Comparison of ENCODE assay signal across 1 fruit fly cellular context in genomic region chr3L:8584086-8584485, dm6.
TF ChIP-seq lines count a peak whose summit lies in the region.

No protein-coding gene starts in this region.

TF ChIP-seq in whole organism, embryonic, 481 proteins besides CTCF, POLR2A, EP300 and RAD21 (continued from another document and continues in another):
- no peak for TF ChIP-seq CG7745 (tag; optimal IDR thresholded peaks at IDR 0.05; lab: Kevin White, UChicago)
- TF ChIP-seq CG9215 (GFP tag; IDR thresholded peaks at IDR 0.05; lab: Robert Waterston, UW): no peak
- TF ChIP-seq Oaz (GFP tag; IDR thresholded peaks at IDR 0.05; lab: Robert Waterston, UW): no peak
- TF ChIP-seq CG16815 (GFP tag; optimal IDR thresholded peaks at IDR 0.05; lab: Kevin White, UChicago): no peak
- no peak for TF ChIP-seq CG12391 (tag; optimal IDR thresholded peaks at IDR 0.05; lab: Kevin White, UChicago)
- no peak for TF ChIP-seq Max (GFP tag; optimal IDR thresholded peaks at IDR 0.05; lab: Kevin White, UChicago)
- TF ChIP-seq B-H1 (GFP tag; IDR thresholded peaks at IDR 0.05; lab: Robert Waterston, UW): no peak; the same call in 2 of the 3 replicates
- TF ChIP-seq pita (GFP tag; optimal IDR thresholded peaks at IDR 0.05; lab: Kevin White, UChicago): no peak
- no peak for TF ChIP-seq CG16863 (GFP tag; optimal IDR thresholded peaks at IDR 0.05; lab: Kevin White, UChicago)
- TF ChIP-seq seq (GFP tag; IDR thresholded peaks at IDR 0.05; lab: Robert Waterston, UW): peak; percentile 67
- no peak for TF ChIP-seq CG34376 (GFP tag; optimal IDR thresholded peaks at IDR 0.05; lab: Kevin White, UChicago)
- TF ChIP-seq zfh2 (GFP tag; optimal IDR thresholded peaks at IDR 0.05; lab: Kevin White, UChicago): no peak
- TF ChIP-seq Rx (GFP tag; IDR thresholded peaks at IDR 0.05; lab: Robert Waterston, UW): no peak
- TF ChIP-seq Fer3 (tag; optimal IDR thresholded peaks at IDR 0.05; lab: Kevin White, UChicago): peak; percentile 42
- TF ChIP-seq p53 (GFP tag; optimal IDR thresholded peaks at IDR 0.05; lab: Kevin White, UChicago): no peak
- no peak for TF ChIP-seq insv (GFP tag; optimal IDR thresholded peaks at IDR 0.05; lab: Kevin White, UChicago)
- TF ChIP-seq ems (GFP tag; optimal IDR thresholded peaks at IDR 0.05; lab: Kevin White, UChicago): no peak
- no peak for TF ChIP-seq CG3995 (GFP tag; optimal IDR thresholded peaks at IDR 0.05; lab: Kevin White, UChicago)
- TF ChIP-seq E2f1 (GFP tag; IDR thresholded peaks at IDR 0.05; lab: Robert Waterston, UW): no peak; the same call in 1 of the 2 replicates
- TF ChIP-seq Tbp (GFP tag; optimal IDR thresholded peaks at IDR 0.05; lab: Kevin White, UChicago): no peak
- no peak for TF ChIP-seq Dref (GFP tag; IDR thresholded peaks at IDR 0.05; lab: Robert Waterston, UW)
- no peak for TF ChIP-seq D (optimal IDR thresholded peaks at IDR 0.05; lab: Kevin White, UChicago)
- TF ChIP-seq D (GFP tag; optimal IDR thresholded peaks at IDR 0.05; lab: Kevin White, UChicago): peak; percentile 27
- TF ChIP-seq gfzf (GFP tag; optimal IDR thresholded peaks at IDR 0.05; lab: Kevin White, UChicago): no peak
- TF ChIP-seq Gsc (GFP tag; IDR thresholded peaks at IDR 0.05; lab: Robert Waterston, UW): no peak
- TF ChIP-seq CG4424 (GFP tag; optimal IDR thresholded peaks at IDR 0.05; lab: Kevin White, UChicago): no peak
- peak; percentile 21 for TF ChIP-seq Hand (GFP tag; optimal IDR thresholded peaks at IDR 0.05; lab: Kevin White, UChicago)
- TF ChIP-seq mirr (GFP tag; optimal IDR thresholded peaks at IDR 0.05; lab: Kevin White, UChicago): peak; percentile 60
- no peak for TF ChIP-seq sr (GFP tag; IDR thresholded peaks at IDR 0.05; lab: Robert Waterston, UW)
- TF ChIP-seq CG17912 (GFP tag; optimal IDR thresholded peaks at IDR 0.05; lab: Kevin White, UChicago): no peak
- TF ChIP-seq luna (GFP tag; optimal IDR thresholded peaks at IDR 0.05; lab: Kevin White, UChicago): peak; percentile 8
- TF ChIP-seq CG6854 (GFP tag; optimal IDR thresholded peaks at IDR 0.05; lab: Kevin White, UChicago): peak; percentile 71
- TF ChIP-seq CG2712 (tag; optimal IDR thresholded peaks at IDR 0.05; lab: Kevin White, UChicago): no peak
- no peak for TF ChIP-seq jumu (GFP tag; optimal IDR thresholded peaks at IDR 0.05; lab: Kevin White, UChicago)
- peak; percentile 4 for TF ChIP-seq mam (GFP tag; optimal IDR thresholded peaks at IDR 0.05; lab: Kevin White, UChicago)
- no peak for TF ChIP-seq CG8944 (GFP tag; optimal IDR thresholded peaks at IDR 0.05; lab: Kevin White, UChicago)
- TF ChIP-seq CG7271 (tag; optimal IDR thresholded peaks at IDR 0.05; lab: Kevin White, UChicago): no peak
- TF ChIP-seq CG12769 (tag; optimal IDR thresholded peaks at IDR 0.05; lab: Kevin White, UChicago): peak; percentile 56
- TF ChIP-seq MTF-1 (GFP tag; optimal IDR thresholded peaks at IDR 0.05; lab: Kevin White, UChicago; ENCODE audit: borderline replicate concordance): peak; percentile 41
- TF ChIP-seq Hmx (GFP tag; optimal IDR thresholded peaks at IDR 0.05; lab: Kevin White, UChicago): no peak
- peak; percentile 15 for TF ChIP-seq CG3407 (GFP tag; optimal IDR thresholded peaks at IDR 0.05; lab: Kevin White, UChicago)
- TF ChIP-seq CG11504 (tag; optimal IDR thresholded peaks at IDR 0.05; lab: Kevin White, UChicago): no peak
- TF ChIP-seq cg (GFP tag; optimal IDR thresholded peaks at IDR 0.05; lab: Kevin White, UChicago): no peak
- TF ChIP-seq Ssrp (tag; optimal IDR thresholded peaks at IDR 0.05; lab: Kevin White, UChicago): no peak
- no peak for TF ChIP-seq CG14050 (GFP tag; IDR thresholded peaks at IDR 0.05; lab: Robert Waterston, UW)
- TF ChIP-seq ranshi (GFP tag; IDR thresholded peaks at IDR 0.05; lab: Robert Waterston, UW): no peak; the same call in 1 of the 2 replicates
- TF ChIP-seq cato (GFP tag; optimal IDR thresholded peaks at IDR 0.05; lab: Kevin White, UChicago; ENCODE audit: borderline replicate concordance): no peak
- no peak for TF ChIP-seq Opbp (GFP tag; IDR thresholded peaks at IDR 0.05; lab: Robert Waterston, UW; ENCODE audit: partially characterized antibody)
- no peak for TF ChIP-seq CG4820 (GFP tag; optimal IDR thresholded peaks at IDR 0.05; lab: Kevin White, UChicago)
- TF ChIP-seq D19B (GFP tag; optimal IDR thresholded peaks at IDR 0.05; lab: Kevin White, UChicago): no peak
- TF ChIP-seq nerfin-2 (GFP tag; IDR thresholded peaks at IDR 0.05; lab: Robert Waterston, UW; ENCODE audit: partially characterized antibody): no peak
- TF ChIP-seq az2 (GFP tag; optimal IDR thresholded peaks at IDR 0.05; lab: Kevin White, UChicago): no peak
- TF ChIP-seq Lhr (GFP tag; optimal IDR thresholded peaks at IDR 0.05; lab: Kevin White, UChicago): no peak
- TF ChIP-seq Aef1 (GFP tag; IDR thresholded peaks at IDR 0.05; lab: Robert Waterston, UW): no peak
- TF ChIP-seq Vsx1 (GFP tag; optimal IDR thresholded peaks at IDR 0.05; lab: Kevin White, UChicago): no peak
- TF ChIP-seq odd (GFP tag; optimal IDR thresholded peaks at IDR 0.05; lab: Kevin White, UChicago): peak; percentile 15
- TF ChIP-seq gem (tag; optimal IDR thresholded peaks at IDR 0.05; lab: Kevin White, UChicago): no peak
- no peak for TF ChIP-seq Nf-YC (tag; optimal IDR thresholded peaks at IDR 0.05; lab: Kevin White, UChicago)
- TF ChIP-seq Rfx (GFP tag; IDR thresholded peaks at IDR 0.05; lab: Robert Waterston, UW): peak; percentile 52; the same call in 1 of the 2 replicates
- peak; percentile 51 for TF ChIP-seq CG10209 (GFP tag; optimal IDR thresholded peaks at IDR 0.05; lab: Kevin White, UChicago)
- no peak for TF ChIP-seq CG8478 (optimal IDR thresholded peaks at IDR 0.05; lab: Kevin White, UChicago)
- no peak for TF ChIP-seq CG4404 (GFP tag; IDR thresholded peaks at IDR 0.05; lab: Robert Waterston, UW)
- no peak for TF ChIP-seq Mrtf (GFP tag; IDR thresholded peaks at IDR 0.05; lab: Robert Waterston, UW)
- peak; percentile 46 for TF ChIP-seq her (GFP tag; optimal IDR thresholded peaks at IDR 0.05; lab: Kevin White, UChicago)
- TF ChIP-seq CG10431 (GFP tag; optimal IDR thresholded peaks at IDR 0.05; lab: Kevin White, UChicago): no peak
- peak; percentile 66 for TF ChIP-seq HHEX (GFP tag; optimal IDR thresholded peaks at IDR 0.05; lab: Kevin White, UChicago)
- TF ChIP-seq CG10366 (GFP tag; IDR thresholded peaks at IDR 0.05; lab: Robert Waterston, UW): no peak
- no peak for TF ChIP-seq ham (GFP tag; IDR thresholded peaks at IDR 0.05; lab: Robert Waterston, UW)
- TF ChIP-seq CG8089 (GFP tag; optimal IDR thresholded peaks at IDR 0.05; lab: Kevin White, UChicago): no peak
- TF ChIP-seq Mad (GFP tag; optimal IDR thresholded peaks at IDR 0.05; lab: Kevin White, UChicago): no peak
- no peak for TF ChIP-seq CG10979 (tag; optimal IDR thresholded peaks at IDR 0.05; lab: Kevin White, UChicago)
- TF ChIP-seq CG8765 (GFP tag; IDR thresholded peaks at IDR 0.05; lab: Robert Waterston, UW): no peak
- TF ChIP-seq CG6654 (GFP tag; optimal IDR thresholded peaks at IDR 0.05; lab: Kevin White, UChicago): no peak
- TF ChIP-seq CG11398 (GFP tag; optimal IDR thresholded peaks at IDR 0.05; lab: Kevin White, UChicago): no peak
- TF ChIP-seq CG15601 (tag; optimal IDR thresholded peaks at IDR 0.05; lab: Kevin White, UChicago): peak; percentile 32
- no peak for TF ChIP-seq Kr (GFP tag; optimal IDR thresholded peaks at IDR 0.05; lab: Kevin White, UChicago)
- peak; percentile 31 for TF ChIP-seq CG12219 (GFP tag; optimal IDR thresholded peaks at IDR 0.05; lab: Kevin White, UChicago)
- TF ChIP-seq CG9727 (GFP tag; optimal IDR thresholded peaks at IDR 0.05; lab: Kevin White, UChicago): no peak
- no peak for TF ChIP-seq knrl (GFP tag; IDR thresholded peaks at IDR 0.05; lab: Robert Waterston, UW; ENCODE audit: partially characterized antibody)
- no peak for TF ChIP-seq jing (GFP tag; optimal IDR thresholded peaks at IDR 0.05; lab: Kevin White, UChicago)
- no peak for TF ChIP-seq CG12942 (GFP tag; optimal IDR thresholded peaks at IDR 0.05; lab: Kevin White, UChicago)
- no peak for TF ChIP-seq CG1233 (GFP tag; optimal IDR thresholded peaks at IDR 0.05; lab: Kevin White, UChicago)
- no peak for TF ChIP-seq CG4730 (GFP tag; IDR thresholded peaks at IDR 0.05; lab: Robert Waterston, UW)
- no peak for TF ChIP-seq CG6254 (GFP tag; optimal IDR thresholded peaks at IDR 0.05; lab: Kevin White, UChicago)
- TF ChIP-seq dmrt11E (tag; optimal IDR thresholded peaks at IDR 0.05; lab: Kevin White, UChicago): no peak
- TF ChIP-seq fd102C (GFP tag; optimal IDR thresholded peaks at IDR 0.05; lab: Kevin White, UChicago): no peak
- TF ChIP-seq corto (GFP tag; optimal IDR thresholded peaks at IDR 0.05; lab: Kevin White, UChicago): no peak
- TF ChIP-seq Hr51 (GFP tag; optimal IDR thresholded peaks at IDR 0.05; lab: Kevin White, UChicago): no peak
- no peak for TF ChIP-seq CG17328 (GFP tag; IDR thresholded peaks at IDR 0.05; lab: Robert Waterston, UW)
- no peak for TF ChIP-seq lov (optimal IDR thresholded peaks at IDR 0.05; lab: Kevin White, UChicago)
- TF ChIP-seq lov (GFP tag; IDR thresholded peaks at IDR 0.05; lab: Robert Waterston, UW): no peak
- no peak for TF ChIP-seq CG30431 (GFP tag; optimal IDR thresholded peaks at IDR 0.05; lab: Kevin White, UChicago)
- TF ChIP-seq zen2 (GFP tag; IDR thresholded peaks at IDR 0.05; lab: Robert Waterston, UW; ENCODE audit: partially characterized antibody): no peak
- no peak for TF ChIP-seq NC2β (GFP tag; optimal IDR thresholded peaks at IDR 0.05; lab: Kevin White, UChicago)
- no peak for TF ChIP-seq Adf1 (GFP tag; IDR thresholded peaks at IDR 0.05; lab: Robert Waterston, UW)
- no peak for TF ChIP-seq ewg (GFP tag; optimal IDR thresholded peaks at IDR 0.05; lab: Kevin White, UChicago)
- TF ChIP-seq Lim3 (GFP tag; IDR thresholded peaks at IDR 0.05; lab: Robert Waterston, UW): no peak
- TF ChIP-seq Ets65A (GFP tag; lab: Kevin White, UChicago): no peak
- TF ChIP-seq gsb (GFP tag; IDR thresholded peaks at IDR 0.05; lab: Robert Waterston, UW): peak; percentile 31; the same call in 1 of the 2 replicates
- TF ChIP-seq CG11247 (GFP tag; IDR thresholded peaks at IDR 0.05; lab: Robert Waterston, UW): no peak
- TF ChIP-seq TFAM (GFP tag; optimal IDR thresholded peaks at IDR 0.05; lab: Kevin White, UChicago): no peak
- TF ChIP-seq abd-A (tag; optimal IDR thresholded peaks at IDR 0.05; lab: Kevin White, UChicago): no peak
- TF ChIP-seq CG12155 (GFP tag; optimal IDR thresholded peaks at IDR 0.05; lab: Kevin White, UChicago): no peak
- TF ChIP-seq Antp (GFP tag; optimal IDR thresholded peaks at IDR 0.05; lab: Kevin White, UChicago): peak; percentile 16
- no peak for TF ChIP-seq Hsf (GFP tag; optimal IDR thresholded peaks at IDR 0.05; lab: Kevin White, UChicago)
- TF ChIP-seq Xrp1 (GFP tag; IDR thresholded peaks at IDR 0.05; lab: Robert Waterston, UW): no peak
- TF ChIP-seq Sry-δ (GFP tag; optimal IDR thresholded peaks at IDR 0.05; lab: Kevin White, UChicago): no peak
- no peak for TF ChIP-seq gro (GFP tag; optimal IDR thresholded peaks at IDR 0.05; lab: Kevin White, UChicago)
- peak; percentile 23 for TF ChIP-seq CG4328 (GFP tag; optimal IDR thresholded peaks at IDR 0.05; lab: Kevin White, UChicago)
- TF ChIP-seq Ptx1 (GFP tag; IDR thresholded peaks at IDR 0.05; lab: Robert Waterston, UW): no peak
- no peak for TF ChIP-seq lilli (GFP tag; optimal IDR thresholded peaks at IDR 0.05; lab: Kevin White, UChicago)
- no peak for TF ChIP-seq CG11560 (tag; IDR thresholded peaks at IDR 0.05; lab: Robert Waterston, UW)
- TF ChIP-seq Hr39 (optimal IDR thresholded peaks at IDR 0.05; lab: Kevin White, UChicago): no peak
- TF ChIP-seq nmo (GFP tag; optimal IDR thresholded peaks at IDR 0.05; lab: Kevin White, UChicago): no peak
- no peak for TF ChIP-seq shn (GFP tag; optimal IDR thresholded peaks at IDR 0.05; lab: Kevin White, UChicago)
- TF ChIP-seq Taf1 (GFP tag; IDR thresholded peaks at IDR 0.05; lab: Robert Waterston, UW): no peak
- TF ChIP-seq HLH4C (GFP tag; IDR thresholded peaks at IDR 0.05; lab: Robert Waterston, UW; ENCODE audit: partially characterized antibody): no peak
- TF ChIP-seq CG12744 (GFP tag; optimal IDR thresholded peaks at IDR 0.05; lab: Kevin White, UChicago): no peak
- TF ChIP-seq CG14710 (tag; optimal IDR thresholded peaks at IDR 0.05; lab: Kevin White, UChicago): no peak
- peak; percentile 76 for TF ChIP-seq sens (GFP tag; lab: Kevin White, UChicago)
- peak; percentile 14 for TF ChIP-seq eyg (GFP tag; optimal IDR thresholded peaks at IDR 0.05; lab: Kevin White, UChicago)
- TF ChIP-seq salm (tag; optimal IDR thresholded peaks at IDR 0.05; lab: Kevin White, UChicago): peak; percentile 35
- TF ChIP-seq CG1832 (GFP tag; optimal IDR thresholded peaks at IDR 0.05; lab: Kevin White, UChicago): no peak
- TF ChIP-seq CG5180 (GFP tag; optimal IDR thresholded peaks at IDR 0.05; lab: Kevin White, UChicago): peak; percentile 31
- TF ChIP-seq CG42726 (GFP tag; IDR thresholded peaks at IDR 0.05; lab: Robert Waterston, UW; ENCODE audit: partially characterized antibody): no peak
- TF ChIP-seq Nf-YA (GFP tag; IDR thresholded peaks at IDR 0.05; lab: Robert Waterston, UW): no peak
- no peak for TF ChIP-seq Optix (GFP tag; IDR thresholded peaks at IDR 0.05; lab: Robert Waterston, UW)
- TF ChIP-seq bcd (GFP tag; optimal IDR thresholded peaks at IDR 0.05; lab: Kevin White, UChicago): peak; percentile 20
- no peak for TF ChIP-seq CG9437 (GFP tag; optimal IDR thresholded peaks at IDR 0.05; lab: Kevin White, UChicago)
- TF ChIP-seq CG3726 (GFP tag; IDR thresholded peaks at IDR 0.05; lab: Robert Waterston, UW): no peak
- TF ChIP-seq vvl (GFP tag; IDR thresholded peaks at IDR 0.05; lab: Robert Waterston, UW): peak; percentile 45; the same call in 1 of the 2 replicates
- no peak for TF ChIP-seq CG6683 (GFP tag; optimal IDR thresholded peaks at IDR 0.05; lab: Kevin White, UChicago)
- no peak for TF ChIP-seq PHDP (tag; optimal IDR thresholded peaks at IDR 0.05; lab: Kevin White, UChicago)
- TF ChIP-seq nom (GFP tag; optimal IDR thresholded peaks at IDR 0.05; lab: Kevin White, UChicago): no peak
- peak; percentile 13 for TF ChIP-seq NC2α (GFP tag; optimal IDR thresholded peaks at IDR 0.05; lab: Kevin White, UChicago)
- TF ChIP-seq usp (GFP tag; optimal IDR thresholded peaks at IDR 0.05; lab: Kevin White, UChicago): no peak
- TF ChIP-seq CG2875 (GFP tag; optimal IDR thresholded peaks at IDR 0.05; lab: Kevin White, UChicago): peak; percentile 49
- TF ChIP-seq CG14441 (GFP tag; IDR thresholded peaks at IDR 0.05; lab: Robert Waterston, UW): peak; percentile 23; the same call in 1 of the 2 replicates
- TF ChIP-seq dati (GFP tag; IDR thresholded peaks at IDR 0.05; lab: Robert Waterston, UW): no peak
- no peak for TF ChIP-seq Dad (GFP tag; optimal IDR thresholded peaks at IDR 0.05; lab: Kevin White, UChicago)
